Worm (Caenorhabditis elegans) whole organism, L4/young adult: ENCODE measurements around the gene F11C1.10.

Experiments used
- dao-5 ChIP-seq: sonication (generic microtip); optimal IDR thresholded peaks from 2 replicates; lab custom pipeline; 2016; ENCODE audit warnings: missing genotype, missing genetic modification characterization, moderate library complexity, missing compliant biosample characterization
- him-1 ChIP-seq: sonication (generic microtip); optimal IDR thresholded peaks from 2 replicates; lab custom pipeline; 2016; ENCODE audit warnings: missing genotype, missing genetic modification reagents, missing genetic modification characterization, missing compliant biosample characterization

- TF ChIP-seq him-1 (no peak), dao-5 (tag; lab: Kevin White, UChicago) (no peak)
These were observed 2.9 kb downstream of the F11C1.10 start for ce11 chrX:12979747-12980146.
